Worm (Caenorhabditis elegans) whole organism, L1 larva: ENCODE data around the gene mdh-1.

ENCODE experiments used
- ceh-90 ChIP-seq: sonication (generic microtip); optimal IDR thresholded peaks from 2 replicates; lab custom pipeline; 2016; ENCODE audit warnings: missing genetic modification characterization, missing compliant biosample characterization
- ces-1 ChIP-seq: fragments of 150-350 bp; optimal IDR thresholded peaks from 2 replicates; lab custom pipeline; 2014; ENCODE audit warnings: missing biosample characterization, missing genetic modification reagents, missing genetic modification characterization
- dpl-1 ChIP-seq, 3 experiments: fragments of 150-350 bp in 2 of 3; sonication (generic microtip) in 1 of 3; optimal IDR thresholded peaks; 2 replicates each; lab custom pipeline; 2014 to 2017; ENCODE audit warnings: missing biosample characterization in 3 of 3, missing genetic modification characterization in 3 of 3, missing genetic modification reagents in 3 of 3
- efl-1 ChIP-seq, 4 experiments: fragments of 150-350 bp; optimal IDR thresholded peaks in 3 of 4; peaks in 1 of 4; 1 replicate in 1 of 4; 2 replicates in 3 of 4; lab custom pipeline; 2014; ENCODE audit warnings: missing biosample characterization in 2 of 4, missing genetic modification characterization in 2 of 4, missing genetic modification reagents in 2 of 4
- egl-27 ChIP-seq, 2 experiments: fragments of 150-350 bp in 1 of 2; sonication (generic microtip); optimal IDR thresholded peaks; 3 replicates each; lab custom pipeline; 2017 to 2018; ENCODE audit warnings: missing biosample characterization in 2 of 2, missing genetic modification characterization in 2 of 2, missing genetic modification reagents in 2 of 2
- ets-5 ChIP-seq: fragments of 200-800 bp; sonication (Bioruptor generic); IDR thresholded peaks from 2 replicates; pipeline ENCODE4 v1.3.6; 2022; ENCODE audit warnings: missing genetic modification characterization, missing compliant biosample characterization
- fos-1 ChIP-seq: fragments of 150-350 bp; optimal IDR thresholded peaks from 2 replicates; lab custom pipeline; 2014; ENCODE audit warnings: missing biosample characterization, missing genetic modification characterization
- lin-39 ChIP-seq: fragments of 150-350 bp; optimal IDR thresholded peaks from 2 replicates; lab custom pipeline; 2014; ENCODE audit warnings: missing biosample characterization, missing genetic modification reagents, missing genetic modification characterization
- nhr-12 ChIP-seq: sonication (generic microtip); optimal IDR thresholded peaks from 2 replicates; lab custom pipeline; 2017; ENCODE audit warnings: missing biosample characterization, missing genetic modification characterization
- pag-3 ChIP-seq: sonication (generic microtip); optimal IDR thresholded peaks from 2 replicates; lab custom pipeline; 2017; ENCODE audit warnings: missing genetic modification characterization, mild to moderate bottlenecking, missing compliant biosample characterization, antibody characterized with exemption, borderline replicate concordance; ENCODE audit not compliant: insufficient read depth
- sup-37 ChIP-seq: fragments of 200-800 bp; sonication (Bioruptor generic); optimal IDR thresholded peaks from 2 replicates; lab custom pipeline; 2018; ENCODE audit warnings: mild to moderate bottlenecking, missing genetic modification characterization, missing compliant biosample characterization
- ztf-11 ChIP-seq, 2 experiments: sonication (generic microtip); optimal IDR thresholded peaks; 2 replicates each; lab custom pipeline; 2016 to 2017; ENCODE audit warnings: missing genetic modification characterization in 2 of 2, missing biosample characterization in 1 of 2, missing compliant biosample characterization in 1 of 2
- ztf-4 ChIP-seq: fragments of 150-350 bp; optimal IDR thresholded peaks from 2 replicates; lab custom pipeline; 2014; ENCODE audit warnings: missing biosample characterization, missing genetic modification characterization

DNA sequence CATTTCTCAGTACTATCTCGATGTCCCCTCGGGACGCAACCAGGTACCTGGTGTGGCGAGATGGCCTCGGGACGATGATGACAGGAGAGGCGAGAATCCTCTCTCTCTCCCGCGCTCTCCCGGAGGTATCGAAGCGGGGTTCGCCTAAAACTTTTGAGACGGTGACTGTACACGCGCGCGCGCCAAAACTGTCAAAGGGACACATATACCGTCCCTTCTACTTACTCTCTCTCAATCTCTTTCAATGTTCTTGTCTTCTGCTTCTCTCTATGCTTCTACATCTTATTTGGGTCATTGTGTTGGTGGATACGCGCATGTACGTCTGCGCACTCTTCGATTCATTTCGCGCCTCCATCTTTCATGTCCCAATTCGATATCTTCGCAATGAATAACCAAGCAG is 25.5 kb upstream of the mdh-1 start:
- TF ChIP-seq ztf-4 (tag; lab: Kevin White, UChicago) (no peak), efl-1 (optimal IDR thresholded peaks at IDR 0.05; lab: Kevin White, UChicago) (no peak), efl-1 (GFP tag; optimal IDR thresholded peaks at IDR 0.05 in 1 of 2; lab: Kevin White, UChicago) (peak in 1 of 2 experiments; percentile 77), ztf-11 (tag; optimal IDR thresholded peaks at IDR 0.05; lab: Kevin White, UChicago) (no peak), ces-1 (GFP tag; lab: Kevin White, UChicago) (no peak), ets-5 (GFP tag; lab: Robert Waterston, UW) (no peak), nhr-12 (tag; lab: Kevin White, UChicago) (no peak), pag-3 (tag; lab: Kevin White, UChicago) (no peak), fos-1 (tag; lab: Kevin White, UChicago) (no peak), lin-39 (tag; lab: Kevin White, UChicago) (no peak), egl-27 (tag; optimal IDR thresholded peaks at IDR 0.05; lab: Kevin White, UChicago) (no peak), sup-37 (GFP tag; lab: Kevin White, UChicago) (no peak), dpl-1 (GFP tag; optimal IDR thresholded peaks at IDR 0.05; lab: Kevin White, UChicago) (peak in 1 of 3 experiments; percentile 12), ceh-90 (tag; lab: Kevin White, UChicago) (no peak)
